Fruit fly (Drosophila melanogaster) whole organism, embryonic: Measurements from ENCODE around the gene mRpL35.
A peak's percentile ranks its signal among the peaks of the same experiment; 100 is the strongest.

Experiments used
- Abd-B ChIP-seq: fragments of 200-800 bp; sonication (Bioruptor generic); optimal IDR thresholded peaks from 2 replicates; lab custom pipeline; 2018; ENCODE audit warnings: missing biosample characterization, mild to moderate bottlenecking, missing genetic modification characterization, moderate library complexity
- Aef1 ChIP-seq: fragments of 200-800 bp; sonication (Bioruptor generic); IDR thresholded peaks from 3 replicates; pipeline ENCODE4 v1.3.6; 2022; ENCODE audit warnings: missing biosample characterization, missing genetic modification characterization
- CG10274 ChIP-seq: fragments of 200-800 bp; sonication (Bioruptor generic); optimal IDR thresholded peaks from 3 replicates; lab custom pipeline; 2017; ENCODE audit warnings: missing biosample characterization, mild to moderate bottlenecking, missing genetic modification characterization
- CG11695 ChIP-seq: fragments of 200-800 bp; sonication (Bioruptor generic); IDR thresholded peaks from 3 replicates; pipeline ENCODE4 v1.3.6; 2022; ENCODE audit warnings: missing biosample characterization, missing genetic modification characterization
- CG12071 ChIP-seq: fragments of 200-800 bp; sonication (Bioruptor generic); optimal IDR thresholded peaks from 3 replicates; lab custom pipeline; 2018; ENCODE audit warnings: missing biosample characterization, mild to moderate bottlenecking, missing genetic modification characterization
- CG12942 ChIP-seq: fragments of 200-800 bp; sonication (Bioruptor generic); optimal IDR thresholded peaks from 3 replicates; lab custom pipeline; 2016; ENCODE audit warnings: missing biosample characterization, missing genetic modification characterization
- CG18619 ChIP-seq: fragments of 200-800 bp; sonication (Bioruptor generic); optimal IDR thresholded peaks from 3 replicates; lab custom pipeline; 2017; ENCODE audit warnings: missing biosample characterization, mild to moderate bottlenecking, missing genetic modification characterization
- CG2875 ChIP-seq: fragments of 200-800 bp; sonication (Bioruptor generic); optimal IDR thresholded peaks from 2 replicates; lab custom pipeline; 2017; ENCODE audit warnings: missing biosample characterization, mild to moderate bottlenecking, missing genetic modification characterization, missing genetic modification reagents
- CG31224 ChIP-seq: fragments of 200-800 bp; sonication (Bioruptor generic); IDR thresholded peaks from 2 replicates; pipeline ENCODE4 v1.3.6; 2022; ENCODE audit warnings: missing biosample characterization, missing genetic modification characterization
- CG33557 ChIP-seq: fragments of 200-800 bp; sonication (Bioruptor generic); optimal IDR thresholded peaks from 2 replicates; lab custom pipeline; 2019; ENCODE audit warnings: missing biosample characterization, mild to moderate bottlenecking, missing genetic modification characterization, moderate library complexity
- CG4617 ChIP-seq: fragments of 200-800 bp; sonication (Bioruptor generic); optimal IDR thresholded peaks from 3 replicates; lab custom pipeline; 2016; ENCODE audit warnings: missing biosample characterization, missing genetic modification characterization, borderline replicate concordance
- CG4730 ChIP-seq: fragments of 200-800 bp; sonication (Bioruptor generic); IDR thresholded peaks from 2 replicates; pipeline ENCODE4 v1.3.6; 2022; ENCODE audit warnings: missing biosample characterization, missing genetic modification characterization
- CG7271 ChIP-seq: fragments of 200-800 bp; sonication (Bioruptor generic); optimal IDR thresholded peaks from 2 replicates; lab custom pipeline; 2018; ENCODE audit warnings: missing biosample characterization, mild to moderate bottlenecking, missing genetic modification characterization, moderate library complexity
- CG8388 ChIP-seq: fragments of 200-800 bp; sonication (Bioruptor generic); optimal IDR thresholded peaks from 2 replicates; lab custom pipeline; 2019; ENCODE audit warnings: missing biosample characterization, mild to moderate bottlenecking, missing genetic modification characterization, moderate library complexity
- CTCF ChIP-seq: fragments of 200-800 bp; sonication (Bioruptor generic); optimal IDR thresholded peaks from 2 replicates; lab custom pipeline; 2017; ENCODE audit warnings: missing biosample characterization, mild to moderate bottlenecking, missing genetic modification characterization, moderate library complexity
- Camta ChIP-seq: fragments of 200-800 bp; sonication (Bioruptor generic); optimal IDR thresholded peaks from 2 replicates; lab custom pipeline; 2016; ENCODE audit warnings: missing biosample characterization, missing genetic modification characterization
- E2f1 ChIP-seq: fragments of 200-800 bp; sonication (Bioruptor generic); IDR thresholded peaks from 2 replicates; pipeline ENCODE4 v1.3.6; 2022; ENCODE audit warnings: missing biosample characterization, missing genetic modification characterization
- Ets65A ChIP-seq: fragments of 200-800 bp; sonication (Bioruptor generic); peaks from one replicate; lab custom pipeline; 2016; ENCODE audit warnings: missing biosample characterization, missing genetic modification characterization
- Hey ChIP-seq: fragments of 200-800 bp; sonication (Bioruptor generic); optimal IDR thresholded peaks from 3 replicates; lab custom pipeline; 2018; ENCODE audit warnings: missing biosample characterization, mild to moderate bottlenecking, missing genetic modification characterization
- Hmr ChIP-seq: fragments of 200-800 bp; sonication (Bioruptor generic); optimal IDR thresholded peaks from 3 replicates; lab custom pipeline; 2017; ENCODE audit warnings: mild to moderate bottlenecking, missing biosample characterization, missing genetic modification reagents, missing genetic modification characterization
- Hr78 ChIP-seq, 2 experiments: fragments of 200-800 bp in 1 of 2; fragments of >200 bp in 1 of 2; sonication (Bioruptor generic) in 1 of 2; optimal IDR thresholded peaks; 2 replicates each; lab custom pipeline; 2017 to 2019; ENCODE audit warnings: missing biosample characterization in 2 of 2, missing genetic modification characterization in 2 of 2, mild to moderate bottlenecking in 1 of 2, moderate library complexity in 1 of 2
- Jarid2 ChIP-seq: fragments of 200-800 bp; sonication (Bioruptor generic); optimal IDR thresholded peaks from 3 replicates; lab custom pipeline; 2017; ENCODE audit warnings: mild to moderate bottlenecking, missing biosample characterization, missing genetic modification reagents, missing genetic modification characterization
- MTF-1 ChIP-seq: fragments of 200-800 bp; sonication (Bioruptor generic); optimal IDR thresholded peaks from 2 replicates; lab custom pipeline; 2018; ENCODE audit warnings: missing biosample characterization, mild to moderate bottlenecking, missing genetic modification characterization, borderline replicate concordance
- NC2α ChIP-seq: fragments of 200-800 bp; sonication (Bioruptor generic); optimal IDR thresholded peaks from 2 replicates; lab custom pipeline; 2016; ENCODE audit warnings: missing biosample characterization, missing genetic modification characterization
- NFAT ChIP-seq: fragments of 200-800 bp; sonication (Bioruptor generic); IDR thresholded peaks from 2 replicates; pipeline ENCODE4 v1.3.6; 2022; ENCODE audit warnings: missing biosample characterization, missing genetic modification characterization
- Nf-YA ChIP-seq: fragments of 200-800 bp; sonication (Bioruptor generic); IDR thresholded peaks from 2 replicates; pipeline ENCODE4 v1.3.6; 2022; ENCODE audit warnings: missing biosample characterization, missing genetic modification characterization
- Opbp ChIP-seq: fragments of 200-800 bp; sonication (Bioruptor generic); IDR thresholded peaks from 3 replicates; pipeline ENCODE4 v1.3.6; 2022; ENCODE audit warnings: missing biosample characterization, missing genetic modification characterization; ENCODE audit not compliant: partially characterized antibody
- Side ChIP-seq: fragments of 200-800 bp; sonication (Bioruptor generic); optimal IDR thresholded peaks from 2 replicates; lab custom pipeline; 2016; ENCODE audit warnings: missing biosample characterization, missing genetic modification characterization
- Spps ChIP-seq: fragments of 200-800 bp; sonication (Bioruptor generic); optimal IDR thresholded peaks from 2 replicates; lab custom pipeline; 2018; ENCODE audit warnings: missing biosample characterization, mild to moderate bottlenecking, missing genetic modification characterization
- ara ChIP-seq: fragments of 200-800 bp; sonication (Bioruptor generic); IDR thresholded peaks from 2 replicates; pipeline ENCODE4 v1.3.6; 2022; ENCODE audit warnings: missing biosample characterization, missing genetic modification characterization
- bab2 ChIP-seq: fragments of 200-800 bp; sonication (Bioruptor generic); optimal IDR thresholded peaks from 2 replicates; lab custom pipeline; 2016; ENCODE audit warnings: missing biosample characterization, missing genetic modification characterization
- br ChIP-seq: fragments of >200 bp; optimal IDR thresholded peaks from 2 replicates; lab custom pipeline; 2017
- cad ChIP-seq: fragments of >200 bp; optimal IDR thresholded peaks from 2 replicates; lab custom pipeline; 2017; ENCODE audit warnings: missing biosample characterization, missing genetic modification characterization
- chif ChIP-seq, 2 experiments: fragments of 200-800 bp; sonication (Bioruptor generic); optimal IDR thresholded peaks; 3 replicates each; lab custom pipeline; 2016; ENCODE audit warnings: missing biosample characterization in 2 of 2, missing genetic modification characterization in 2 of 2
- chm ChIP-seq: fragments of 200-800 bp; sonication (Bioruptor generic); IDR thresholded peaks from 2 replicates; pipeline ENCODE4 v1.3.6; 2022; ENCODE audit warnings: missing biosample characterization, missing genetic modification characterization
- chn ChIP-seq: fragments of 200-800 bp; sonication (Bioruptor generic); optimal IDR thresholded peaks from 2 replicates; lab custom pipeline; 2016; ENCODE audit warnings: missing biosample characterization, missing genetic modification characterization
- ci ChIP-seq: fragments of 200-800 bp; sonication (Bioruptor generic); IDR thresholded peaks from 3 replicates; pipeline ENCODE4 v1.3.6; 2022; ENCODE audit warnings: missing biosample characterization, missing genetic modification characterization
- dmrt99B ChIP-seq: fragments of 200-800 bp; sonication (Bioruptor generic); optimal IDR thresholded peaks from 2 replicates; lab custom pipeline; 2018; ENCODE audit warnings: missing biosample characterization, mild to moderate bottlenecking, missing genetic modification characterization, moderate library complexity
- esg ChIP-seq: fragments of 200-800 bp; sonication (Bioruptor generic); conservative IDR thresholded peaks from 2 replicates; pipeline ENCODE4 v1.3.6; 2022; ENCODE audit warnings: missing biosample characterization, missing genetic modification characterization
- fu2 ChIP-seq: fragments of 200-800 bp; sonication (Bioruptor generic); optimal IDR thresholded peaks from 2 replicates; lab custom pipeline; 2016; ENCODE audit warnings: missing biosample characterization, missing genetic modification characterization
- gcm2 ChIP-seq: fragments of 200-800 bp; sonication (Bioruptor generic); optimal IDR thresholded peaks from 2 replicates; lab custom pipeline; 2016; ENCODE audit warnings: missing biosample characterization, missing genetic modification characterization
- gem ChIP-seq: fragments of 200-800 bp; sonication (Bioruptor generic); optimal IDR thresholded peaks from 2 replicates; lab custom pipeline; 2019; ENCODE audit warnings: missing biosample characterization, mild to moderate bottlenecking, missing genetic modification characterization, moderate library complexity
- lab ChIP-seq: fragments of 200-800 bp; sonication (Bioruptor generic); optimal IDR thresholded peaks from 3 replicates; lab custom pipeline; 2017; ENCODE audit warnings: missing biosample characterization, missing genetic modification characterization, mild to moderate bottlenecking, moderate library complexity, missing genetic modification reagents
- maf-S ChIP-seq: fragments of 200-800 bp; sonication (Bioruptor generic); optimal IDR thresholded peaks from 2 replicates; lab custom pipeline; 2016; ENCODE audit warnings: missing biosample characterization, missing genetic modification characterization
- nmo ChIP-seq: fragments of 200-800 bp; sonication (Bioruptor generic); optimal IDR thresholded peaks from 2 replicates; lab custom pipeline; 2018; ENCODE audit warnings: missing biosample characterization, mild to moderate bottlenecking, missing genetic modification characterization, moderate library complexity
- nom ChIP-seq: fragments of 200-800 bp; sonication (Bioruptor generic); optimal IDR thresholded peaks from 2 replicates; lab custom pipeline; 2017; ENCODE audit warnings: missing biosample characterization, missing genetic modification characterization, mild to moderate bottlenecking, moderate library complexity, missing genetic modification reagents
- repo ChIP-seq: fragments of 200-800 bp; sonication (Bioruptor generic); optimal IDR thresholded peaks from 2 replicates; lab custom pipeline; 2016; ENCODE audit warnings: missing biosample characterization, missing genetic modification characterization
- shn ChIP-seq: fragments of 200-800 bp; sonication (Bioruptor generic); optimal IDR thresholded peaks from 3 replicates; lab custom pipeline; 2016; ENCODE audit warnings: missing biosample characterization, missing genetic modification characterization
- sima ChIP-seq: fragments of 200-800 bp; sonication (Bioruptor generic); optimal IDR thresholded peaks from 2 replicates; lab custom pipeline; 2016; ENCODE audit warnings: missing biosample characterization, missing genetic modification characterization
- tio ChIP-seq: fragments of 200-800 bp; sonication (Bioruptor generic); optimal IDR thresholded peaks from 2 replicates; lab custom pipeline; 2017; ENCODE audit warnings: missing biosample characterization, missing genetic modification characterization, inconsistent platforms
- zen ChIP-seq: fragments of 200-800 bp; sonication (Bioruptor generic); optimal IDR thresholded peaks from 3 replicates; lab custom pipeline; 2018; ENCODE audit warnings: missing biosample characterization, mild to moderate bottlenecking, missing genetic modification characterization, moderate library complexity
- zfh1 ChIP-seq: fragments of 200-800 bp; sonication (Bioruptor generic); IDR thresholded peaks from 3 replicates; pipeline ENCODE4 v1.3.6; 2022; ENCODE audit warnings: missing biosample characterization, missing genetic modification characterization

Gene mRpL35

dm6 chr3R:22039480-22039879 lies 16.2 kb downstream of the mRpL35 start (continued):
- peak; percentile 25 for TF ChIP-seq CG12942 (GFP tag; lab: Kevin White, UChicago)
- peak in 1 of 2 experiments; percentile 9 for TF ChIP-seq chif (GFP tag; optimal IDR thresholded peaks at IDR 0.05; lab: Kevin White, UChicago)
- no peak for TF ChIP-seq chn (GFP tag; lab: Kevin White, UChicago)
- TF ChIP-seq NC2α (GFP tag; lab: Kevin White, UChicago): no peak
- no peak for TF ChIP-seq dmrt99B
- peak; percentile 42; the same call in 1 of the 2 replicates for TF ChIP-seq Nf-YA
- no peak for TF ChIP-seq Hmr (GFP tag; lab: Kevin White, UChicago)
- TF ChIP-seq Camta: peak; percentile 2
- no peak for TF ChIP-seq MTF-1 (GFP tag; lab: Kevin White, UChicago)
- no peak for TF ChIP-seq Hey (tag; lab: Kevin White, UChicago)
- no peak for TF ChIP-seq br (lab: Kevin White, UChicago)
- TF ChIP-seq Spps: no peak
- TF ChIP-seq CTCF: no peak
- no peak for TF ChIP-seq CG33557 (GFP tag; lab: Kevin White, UChicago)
- TF ChIP-seq gcm2 (GFP tag; lab: Kevin White, UChicago): no peak
- peak; percentile 33 for TF ChIP-seq Ets65A
- TF ChIP-seq CG11695 (GFP tag; lab: Robert Waterston, UW): no peak; the same call in 2 of the 3 replicates
- no peak for TF ChIP-seq nom
- no peak for TF ChIP-seq CG4617 (GFP tag; lab: Kevin White, UChicago)
- no peak for TF ChIP-seq repo (GFP tag; lab: Kevin White, UChicago)
- TF ChIP-seq cad (GFP tag; lab: Kevin White, UChicago): no peak
- no peak for TF ChIP-seq lab (GFP tag; lab: Kevin White, UChicago)
- TF ChIP-seq CG18619 (GFP tag; lab: Kevin White, UChicago): no peak
- peak; percentile 34 for TF ChIP-seq CG2875 (GFP tag; lab: Kevin White, UChicago)
- TF ChIP-seq Abd-B (GFP tag; lab: Kevin White, UChicago): peak; percentile 9
- TF ChIP-seq chm (GFP tag; lab: Robert Waterston, UW): peak; percentile 66
- no peak for TF ChIP-seq fu2 (GFP tag; lab: Kevin White, UChicago)
- no peak for TF ChIP-seq Side (GFP tag; lab: Kevin White, UChicago)
- TF ChIP-seq CG4730 (GFP tag; lab: Robert Waterston, UW): peak; percentile 54
- TF ChIP-seq nmo (GFP tag; lab: Kevin White, UChicago): peak; percentile 24
- no peak for TF ChIP-seq CG12071 (GFP tag; lab: Kevin White, UChicago)
- peak; percentile 60 for TF ChIP-seq ara (GFP tag; lab: Robert Waterston, UW)
- peak; percentile 89 for TF ChIP-seq ci (GFP tag; lab: Robert Waterston, UW)
- no peak for TF ChIP-seq CG7271 (tag; lab: Kevin White, UChicago)
- TF ChIP-seq sima: no peak
- TF ChIP-seq Opbp: no peak
- TF ChIP-seq zfh1 (GFP tag; lab: Robert Waterston, UW): peak; percentile 86
- peak in 1 of 2 experiments; percentile 62 for TF ChIP-seq Hr78 (GFP tag; optimal IDR thresholded peaks at IDR 0.05; lab: Kevin White, UChicago)
- TF ChIP-seq zen: no peak
- peak; percentile 8 for TF ChIP-seq bab2 (GFP tag; lab: Kevin White, UChicago)
- TF ChIP-seq NFAT (GFP tag; lab: Robert Waterston, UW): 0 out of 2 replicates have a peak, but pooled peaks have one; percentile 5
- no peak for TF ChIP-seq gem (tag; lab: Kevin White, UChicago)
- TF ChIP-seq esg (GFP tag; lab: Robert Waterston, UW): peak; percentile 29; the same call in 1 of the 2 replicates
- peak; percentile 24 for TF ChIP-seq CG8388 (GFP tag; lab: Kevin White, UChicago)
- TF ChIP-seq Jarid2 (GFP tag; lab: Kevin White, UChicago): no peak
- TF ChIP-seq Aef1 (GFP tag; lab: Robert Waterston, UW): no peak; the same call in 2 of the 3 replicates
- no peak for TF ChIP-seq CG10274 (GFP tag; lab: Kevin White, UChicago)
- TF ChIP-seq shn: no peak
- TF ChIP-seq E2f1 (GFP tag; lab: Robert Waterston, UW): peak; percentile 53
- TF ChIP-seq maf-S (GFP tag; lab: Kevin White, UChicago): no peak
- no peak for TF ChIP-seq tio (GFP tag; lab: Kevin White, UChicago)
- peak; percentile 43; the same call in 1 of the 2 replicates for TF ChIP-seq CG31224 (GFP tag; lab: Robert Waterston, UW)
